Fruit fly (Drosophila melanogaster): Measurements from ENCODE around the gene CG43391.

Gene CG43391

dm6 chr3L:11534391-11535246, 46.2 kb downstream of the CG43391 start (continued):
- no peak for TF ChIP-seq Ets97D (GFP tag; optimal IDR thresholded peaks at IDR 0.05)
- TF ChIP-seq Awh (GFP tag; IDR thresholded peaks at IDR 0.05): 0 out of 2 replicates have a peak, but pooled peaks have one; percentile 7
- no peak for TF ChIP-seq disco-r (GFP tag; optimal IDR thresholded peaks at IDR 0.05)
- TF ChIP-seq pita (GFP tag; optimal IDR thresholded peaks at IDR 0.05): no peak
- no peak for TF ChIP-seq CG6272 (GFP tag; IDR thresholded peaks at IDR 0.05)
- no peak for TF ChIP-seq ems (GFP tag; optimal IDR thresholded peaks at IDR 0.05)
- no peak for TF ChIP-seq klu (GFP tag; IDR thresholded peaks at IDR 0.05)
- no peak for TF ChIP-seq mam (GFP tag; optimal IDR thresholded peaks at IDR 0.05)
- no peak for TF ChIP-seq CkIIα-i1 (GFP tag; IDR thresholded peaks at IDR 0.05)
- TF ChIP-seq chm (GFP tag; IDR thresholded peaks at IDR 0.05): peak; percentile 64; the same call in 1 of the 2 replicates
- TF ChIP-seq CG6765 (GFP tag; optimal IDR thresholded peaks at IDR 0.05): no peak
- TF ChIP-seq CG18262 (tag; optimal IDR thresholded peaks at IDR 0.05): no peak
- TF ChIP-seq slou (GFP tag; optimal IDR thresholded peaks at IDR 0.05): no peak
- no peak for TF ChIP-seq CG7928 (GFP tag; optimal IDR thresholded peaks at IDR 0.05)
- TF ChIP-seq Sox102F (GFP tag; optimal IDR thresholded peaks at IDR 0.05): peak; percentile 55
- no peak for TF ChIP-seq tna (GFP tag; IDR thresholded peaks at IDR 0.05; ENCODE audit: partially characterized antibody)
- TF ChIP-seq hth (optimal IDR thresholded peaks at IDR 0.05): no peak
- TF ChIP-seq BtbVII (GFP tag; optimal IDR thresholded peaks at IDR 0.05): no peak
- TF ChIP-seq Atf6 (GFP tag; IDR thresholded peaks at IDR 0.05): no peak
- no peak for TF ChIP-seq nau (GFP tag; optimal IDR thresholded peaks at IDR 0.05)
- no peak for TF ChIP-seq ase (GFP tag; IDR thresholded peaks at IDR 0.05)
- no peak for TF ChIP-seq CG3995 (GFP tag; optimal IDR thresholded peaks at IDR 0.05)
- no peak for TF ChIP-seq repo (GFP tag; optimal IDR thresholded peaks at IDR 0.05)
- TF ChIP-seq Ravus (GFP tag; IDR thresholded peaks at IDR 0.05): no peak
- TF ChIP-seq HmgZ (tag; optimal IDR thresholded peaks at IDR 0.05): no peak
- TF ChIP-seq org-1 (GFP tag; optimal IDR thresholded peaks at IDR 0.05): no peak
- no peak for TF ChIP-seq HLH3B (GFP tag; IDR thresholded peaks at IDR 0.05)
- no peak for TF ChIP-seq CG17186 (GFP tag; optimal IDR thresholded peaks at IDR 0.05)
- no peak for TF ChIP-seq zen (tag; optimal IDR thresholded peaks at IDR 0.05)
- no peak for TF ChIP-seq salm (tag; optimal IDR thresholded peaks at IDR 0.05)
- TF ChIP-seq Mes4 (GFP tag; optimal IDR thresholded peaks at IDR 0.05): no peak
- TF ChIP-seq Lim3 (GFP tag; IDR thresholded peaks at IDR 0.05): no peak
- no peak for TF ChIP-seq CG6654 (GFP tag; optimal IDR thresholded peaks at IDR 0.05)
- no peak for TF ChIP-seq CG16815 (GFP tag; optimal IDR thresholded peaks at IDR 0.05)
- 0 out of 3 replicates have a peak, but pooled peaks have one; percentile 11 for TF ChIP-seq zfh1 (GFP tag; IDR thresholded peaks at IDR 0.05)
- peak; percentile 17 for TF ChIP-seq nmo (GFP tag; optimal IDR thresholded peaks at IDR 0.05)
- TF ChIP-seq BEAF-32 (GFP tag; optimal IDR thresholded peaks at IDR 0.05): no peak
- no peak for TF ChIP-seq Vsx1 (GFP tag; optimal IDR thresholded peaks at IDR 0.05)
- no peak for TF ChIP-seq CG10979 (tag; optimal IDR thresholded peaks at IDR 0.05)
- TF ChIP-seq onecut (GFP tag; IDR thresholded peaks at IDR 0.05): no peak
- TF ChIP-seq jumu (GFP tag; optimal IDR thresholded peaks at IDR 0.05): no peak
- TF ChIP-seq hbn (GFP tag; IDR thresholded peaks at IDR 0.05; ENCODE audit: partially characterized antibody): peak; percentile 28; the same call in 1 of the 2 replicates
- no peak for TF ChIP-seq corto (GFP tag; optimal IDR thresholded peaks at IDR 0.05)
- TF ChIP-seq Spps (tag; optimal IDR thresholded peaks at IDR 0.05): no peak
- TF ChIP-seq scrt (GFP tag; optimal IDR thresholded peaks at IDR 0.05): no peak
- TF ChIP-seq seq (GFP tag; IDR thresholded peaks at IDR 0.05): no peak
- TF ChIP-seq lab (GFP tag; optimal IDR thresholded peaks at IDR 0.05): no peak
- TF ChIP-seq CG32772 (GFP tag; IDR thresholded peaks at IDR 0.05): no peak
- no peak for TF ChIP-seq CG3847 (GFP tag; IDR thresholded peaks at IDR 0.05)
- no peak for TF ChIP-seq B-H2 (GFP tag; optimal IDR thresholded peaks at IDR 0.05)
